Fruit fly (Drosophila melanogaster): ENCODE results near the gene CG8031.

Gene CG8031

dm6 chr3R:13012351-13012750 is 1.2 kb upstream of the CG8031 start (continued):
- TF ChIP-seq NFAT (GFP tag; IDR thresholded peaks at IDR 0.05): peak; percentile 58
- TF ChIP-seq NfI (GFP tag; optimal IDR thresholded peaks at IDR 0.05): peak; percentile 58
- no peak for TF ChIP-seq Doc3 (GFP tag; IDR thresholded peaks at IDR 0.05; ENCODE audit: partially characterized antibody)
- TF ChIP-seq MTF-1 (GFP tag; optimal IDR thresholded peaks at IDR 0.05; ENCODE audit: borderline replicate concordance): peak; percentile 39
- peak; percentile 32 for TF ChIP-seq MESR4 (GFP tag; optimal IDR thresholded peaks at IDR 0.05)
- no peak for TF ChIP-seq Hr39 (optimal IDR thresholded peaks at IDR 0.05)
- TF ChIP-seq Sry-β (GFP tag; optimal IDR thresholded peaks at IDR 0.05): no peak
- no peak for TF ChIP-seq CG10274 (GFP tag; optimal IDR thresholded peaks at IDR 0.05)
- TF ChIP-seq gro (GFP tag; optimal IDR thresholded peaks at IDR 0.05): peak; percentile 61
- no peak for TF ChIP-seq Lpt (GFP tag; optimal IDR thresholded peaks at IDR 0.05)
- TF ChIP-seq Dfd (GFP tag; optimal IDR thresholded peaks at IDR 0.05): no peak
- TF ChIP-seq nerfin-2 (GFP tag; IDR thresholded peaks at IDR 0.05; ENCODE audit: partially characterized antibody): no peak
- TF ChIP-seq fd102C (GFP tag; optimal IDR thresholded peaks at IDR 0.05): no peak
- no peak for TF ChIP-seq CG15601 (tag; optimal IDR thresholded peaks at IDR 0.05)
- no peak for TF ChIP-seq jing (GFP tag; optimal IDR thresholded peaks at IDR 0.05)
- no peak for TF ChIP-seq CG7745 (tag; optimal IDR thresholded peaks at IDR 0.05)
- TF ChIP-seq Kr (GFP tag; optimal IDR thresholded peaks at IDR 0.05): no peak
- no peak for TF ChIP-seq gfzf (GFP tag; optimal IDR thresholded peaks at IDR 0.05)
- TF ChIP-seq nom (GFP tag; optimal IDR thresholded peaks at IDR 0.05): peak; percentile 75
- TF ChIP-seq prd (optimal IDR thresholded peaks at IDR 0.05): no peak
- TF ChIP-seq prd (GFP tag; IDR thresholded peaks at IDR 0.05): peak; percentile 72
- peak; percentile 53; the same call in 1 of the 2 replicates for TF ChIP-seq CG4360 (GFP tag; IDR thresholded peaks at IDR 0.05)
- TF ChIP-seq sd (tag; optimal IDR thresholded peaks at IDR 0.05): no peak
- TF ChIP-seq CG1792 (GFP tag; optimal IDR thresholded peaks at IDR 0.05): no peak
- TF ChIP-seq Xbp1 (GFP tag; optimal IDR thresholded peaks at IDR 0.05): peak; percentile 67
- TF ChIP-seq Adf1 (GFP tag; IDR thresholded peaks at IDR 0.05): peak; percentile 27
- peak; percentile 52 for TF ChIP-seq unpg (GFP tag; optimal IDR thresholded peaks at IDR 0.05)
- peak; percentile 7; the same call in 1 of the 2 replicates for TF ChIP-seq CG7372 (GFP tag; IDR thresholded peaks at IDR 0.05)
- TF ChIP-seq Abd-B (GFP tag; optimal IDR thresholded peaks at IDR 0.05): peak; percentile 53
- peak; percentile 65 for TF ChIP-seq CG17359 (tag; optimal IDR thresholded peaks at IDR 0.05)
- TF ChIP-seq Dip2 (GFP tag; IDR thresholded peaks at IDR 0.05): no peak
- no peak for TF ChIP-seq h (optimal IDR thresholded peaks at IDR 0.05)
- TF ChIP-seq Hr3 (GFP tag; optimal IDR thresholded peaks at IDR 0.05): peak; percentile 46
- peak; percentile 30 for TF ChIP-seq Sry-δ (GFP tag; optimal IDR thresholded peaks at IDR 0.05)
- TF ChIP-seq CG8089 (GFP tag; optimal IDR thresholded peaks at IDR 0.05): peak; percentile 55
- peak; percentile 53 for TF ChIP-seq D19A (tag; optimal IDR thresholded peaks at IDR 0.05)
- peak; percentile 54 for TF ChIP-seq crc (GFP tag; optimal IDR thresholded peaks at IDR 0.05)
- TF ChIP-seq tna (GFP tag; IDR thresholded peaks at IDR 0.05; ENCODE audit: partially characterized antibody): no peak
- peak; percentile 78 for TF ChIP-seq chm (GFP tag; IDR thresholded peaks at IDR 0.05)
- peak; percentile 96 for TF ChIP-seq Med (GFP tag)
- peak; percentile 77 for TF ChIP-seq cg (GFP tag; optimal IDR thresholded peaks at IDR 0.05)
- TF ChIP-seq dmrt99B (tag; optimal IDR thresholded peaks at IDR 0.05): no peak
- peak; percentile 52 for TF ChIP-seq grau (tag; optimal IDR thresholded peaks at IDR 0.05)
- peak; percentile 57 for TF ChIP-seq CG2678 (tag; optimal IDR thresholded peaks at IDR 0.05)
- no peak for TF ChIP-seq CG10462 (GFP tag; optimal IDR thresholded peaks at IDR 0.05)
- TF ChIP-seq CG11247 (GFP tag; IDR thresholded peaks at IDR 0.05): peak; percentile 65
- TF ChIP-seq Atf6 (GFP tag; IDR thresholded peaks at IDR 0.05): peak; percentile 46; the same call in 1 of the 2 replicates
- TF ChIP-seq CG34376 (GFP tag; optimal IDR thresholded peaks at IDR 0.05): no peak
- peak; percentile 43 for TF ChIP-seq CG4707 (GFP tag; optimal IDR thresholded peaks at IDR 0.05)
- TF ChIP-seq CG12236 (GFP tag; optimal IDR thresholded peaks at IDR 0.05): no peak
- peak; percentile 30 for TF ChIP-seq Max (GFP tag; optimal IDR thresholded peaks at IDR 0.05)
